Worm (Caenorhabditis elegans) whole organism, late embryonic: ENCODE measurements around the gene duo-1.

Experiments
- ceh-19 ChIP-seq: fragments of 200-800 bp; sonication (Bioruptor generic); optimal IDR thresholded peaks from 2 replicates; lab custom pipeline; 2018; ENCODE audit warnings: mild to moderate bottlenecking, missing genetic modification characterization, missing compliant biosample characterization
- ceh-9 ChIP-seq: sonication (generic microtip); optimal IDR thresholded peaks from 2 replicates; lab custom pipeline; 2016; ENCODE audit warnings: mild to moderate bottlenecking, missing genetic modification characterization, inconsistent platforms, missing compliant biosample characterization
- ets-4 ChIP-seq: sonication (generic microtip); optimal IDR thresholded peaks from 2 replicates; lab custom pipeline; 2016; ENCODE audit warnings: missing genetic modification characterization, missing compliant biosample characterization
- fkh-10 ChIP-seq: fragments of 150-350 bp; optimal IDR thresholded peaks from 2 replicates; lab custom pipeline; 2014; ENCODE audit warnings: missing biosample characterization, missing genetic modification reagents, missing genetic modification characterization
- gmeb-2 ChIP-seq: sonication (generic microtip); optimal IDR thresholded peaks from 2 replicates; lab custom pipeline; 2016; ENCODE audit warnings: missing genetic modification characterization, inconsistent platforms, missing compliant biosample characterization
- hlh-30 ChIP-seq: sonication (generic microtip); optimal IDR thresholded peaks from 2 replicates; lab custom pipeline; 2017; ENCODE audit warnings: antibody characterized with exemption, missing genetic modification characterization, missing compliant biosample characterization; ENCODE audit not compliant: insufficient read depth
- pag-3 ChIP-seq: sonication (generic microtip); optimal IDR thresholded peaks from 2 replicates; lab custom pipeline; 2016; ENCODE audit warnings: missing compliant biosample characterization, missing genetic modification characterization, borderline replicate concordance
- ttx-3 ChIP-seq: sonication (generic microtip); optimal IDR thresholded peaks from 2 replicates; lab custom pipeline; 2016; ENCODE audit warnings: missing genetic modification reagents, missing genetic modification characterization, missing compliant biosample characterization

- TF ChIP-seq fkh-10 (GFP tag; lab: Kevin White, UChicago): no peak
- TF ChIP-seq ceh-9: no peak
- TF ChIP-seq ceh-19: no peak
- TF ChIP-seq gmeb-2 (tag; lab: Kevin White, UChicago): no peak
- no peak for TF ChIP-seq ttx-3 (tag; lab: Kevin White, UChicago)
- TF ChIP-seq hlh-30 (tag; lab: Kevin White, UChicago): peak; percentile 32
- TF ChIP-seq ets-4: peak; percentile 33
- TF ChIP-seq pag-3: no peak
Observed at ce11 chrV:11531831-11532534, 22.4 kb upstream of the duo-1 start.
